Worm (Caenorhabditis elegans) whole organism, late embryonic: Measurements from ENCODE around the gene pigm-1.

Source experiments
- C08G9.2 ChIP-seq: sonication (generic microtip); optimal IDR thresholded peaks from 2 replicates; lab custom pipeline; 2016; ENCODE audit warnings: mild to moderate bottlenecking, missing genetic modification characterization, moderate library complexity, missing compliant biosample characterization
- T23F11.4 ChIP-seq: fragments of 200-800 bp; sonication (Bioruptor generic); optimal IDR thresholded peaks from 2 replicates; lab custom pipeline; 2018; ENCODE audit warnings: mild to moderate bottlenecking, missing genetic modification characterization, missing compliant biosample characterization
- ceh-18 ChIP-seq: sonication (generic microtip); optimal IDR thresholded peaks from 2 replicates; lab custom pipeline; 2016; ENCODE audit warnings: missing genetic modification characterization, missing compliant biosample characterization
- ceh-19 ChIP-seq: fragments of 200-800 bp; sonication (Bioruptor generic); optimal IDR thresholded peaks from 2 replicates; lab custom pipeline; 2018; ENCODE audit warnings: mild to moderate bottlenecking, missing genetic modification characterization, missing compliant biosample characterization
- ceh-24 ChIP-seq: sonication (generic microtip); optimal IDR thresholded peaks from 2 replicates; lab custom pipeline; 2016; ENCODE audit warnings: mild to moderate bottlenecking, missing genetic modification characterization, missing compliant biosample characterization
- ceh-30 ChIP-seq: fragments of 150-350 bp; optimal IDR thresholded peaks from 2 replicates; lab custom pipeline; 2014; ENCODE audit warnings: missing biosample characterization, missing genetic modification characterization
- ceh-31 ChIP-seq: sonication (generic microtip); optimal IDR thresholded peaks from 2 replicates; lab custom pipeline; 2016; ENCODE audit warnings: missing genetic modification characterization, missing compliant biosample characterization
- ceh-34 ChIP-seq: sonication (generic microtip); optimal IDR thresholded peaks from 2 replicates; lab custom pipeline; 2016; ENCODE audit warnings: mild to moderate bottlenecking, missing genetic modification characterization, missing compliant biosample characterization
- ceh-6 ChIP-seq: fragments of 200-800 bp; sonication (Bioruptor generic); optimal IDR thresholded peaks from 2 replicates; lab custom pipeline; 2018; ENCODE audit warnings: mild to moderate bottlenecking, missing genetic modification characterization, missing compliant biosample characterization
- che-1 ChIP-seq: sonication (generic microtip); optimal IDR thresholded peaks from 2 replicates; lab custom pipeline; 2016; ENCODE audit warnings: mild to moderate bottlenecking, missing genetic modification characterization, missing compliant biosample characterization
- dve-1 ChIP-seq: sonication (generic microtip); optimal IDR thresholded peaks from 2 replicates; lab custom pipeline; 2017; ENCODE audit warnings: antibody characterized with exemption, mild to moderate bottlenecking, missing genetic modification characterization, missing compliant biosample characterization
- elt-2 ChIP-seq: sonication (generic microtip); optimal IDR thresholded peaks from 2 replicates; lab custom pipeline; 2016; ENCODE audit warnings: missing genetic modification reagents, missing genetic modification characterization, missing compliant biosample characterization
- elt-4 ChIP-seq: sonication (generic microtip); optimal IDR thresholded peaks from 2 replicates; lab custom pipeline; 2016; ENCODE audit warnings: missing genetic modification characterization, missing compliant biosample characterization
- hlh-15 ChIP-seq: sonication (generic microtip); optimal IDR thresholded peaks from 2 replicates; lab custom pipeline; 2016; ENCODE audit warnings: missing genetic modification characterization, missing compliant biosample characterization
- hlh-6 ChIP-seq: sonication (generic microtip); optimal IDR thresholded peaks from 2 replicates; lab custom pipeline; 2016; ENCODE audit warnings: missing genotype, missing genetic modification characterization, missing compliant biosample characterization
- hlh-8 ChIP-seq: sonication (generic microtip); optimal IDR thresholded peaks from 2 replicates; lab custom pipeline; 2016; ENCODE audit warnings: missing genotype, missing genetic modification characterization, missing compliant biosample characterization
- nfya-1 ChIP-seq: sonication (generic microtip); optimal IDR thresholded peaks from 2 replicates; lab custom pipeline; 2017; ENCODE audit warnings: missing genetic modification characterization, mild to moderate bottlenecking, missing compliant biosample characterization, antibody characterized with exemption, moderate library complexity
- nhr-11 ChIP-seq: fragments of 150-350 bp; optimal IDR thresholded peaks from 2 replicates; lab custom pipeline; 2014; ENCODE audit warnings: missing biosample characterization, missing genetic modification characterization
- odd-2 ChIP-seq: sonication (generic microtip); optimal IDR thresholded peaks from 2 replicates; lab custom pipeline; 2017; ENCODE audit warnings: antibody characterized with exemption, mild to moderate bottlenecking, missing genetic modification characterization, missing compliant biosample characterization
- pag-3 ChIP-seq: sonication (generic microtip); optimal IDR thresholded peaks from 2 replicates; lab custom pipeline; 2016; ENCODE audit warnings: missing compliant biosample characterization, missing genetic modification characterization, borderline replicate concordance
- pax-1 ChIP-seq: fragments of 150-350 bp; optimal IDR thresholded peaks from 2 replicates; lab custom pipeline; 2014; ENCODE audit warnings: missing biosample characterization, missing genetic modification characterization
- pqm-1 ChIP-seq: sonication (generic microtip); optimal IDR thresholded peaks from 2 replicates; lab custom pipeline; 2016; ENCODE audit warnings: missing genetic modification characterization, missing compliant biosample characterization
- ref-2 ChIP-seq: sonication (generic microtip); optimal IDR thresholded peaks from 2 replicates; lab custom pipeline; 2016; ENCODE audit warnings: missing genetic modification characterization, missing compliant biosample characterization
- syd-9 ChIP-seq: sonication (generic microtip); optimal IDR thresholded peaks from 2 replicates; lab custom pipeline; 2016; ENCODE audit warnings: mild to moderate bottlenecking, missing genetic modification characterization, moderate library complexity, missing compliant biosample characterization
- tbx-7 ChIP-seq: sonication (generic microtip); optimal IDR thresholded peaks from 2 replicates; lab custom pipeline; 2016; ENCODE audit warnings: missing genotype, missing genetic modification characterization, missing compliant biosample characterization
- ttx-3 ChIP-seq: sonication (generic microtip); optimal IDR thresholded peaks from 2 replicates; lab custom pipeline; 2016; ENCODE audit warnings: missing genetic modification reagents, missing genetic modification characterization, missing compliant biosample characterization
- unc-42 ChIP-seq: sonication (generic microtip); optimal IDR thresholded peaks from 2 replicates; lab custom pipeline; 2016; ENCODE audit warnings: missing genotype, missing genetic modification characterization, missing compliant biosample characterization
- ztf-16 ChIP-seq: sonication (generic microtip); optimal IDR thresholded peaks from 2 replicates; lab custom pipeline; 2017; ENCODE audit warnings: missing genetic modification characterization, missing compliant biosample characterization

pigm-1 gene

DNA sequence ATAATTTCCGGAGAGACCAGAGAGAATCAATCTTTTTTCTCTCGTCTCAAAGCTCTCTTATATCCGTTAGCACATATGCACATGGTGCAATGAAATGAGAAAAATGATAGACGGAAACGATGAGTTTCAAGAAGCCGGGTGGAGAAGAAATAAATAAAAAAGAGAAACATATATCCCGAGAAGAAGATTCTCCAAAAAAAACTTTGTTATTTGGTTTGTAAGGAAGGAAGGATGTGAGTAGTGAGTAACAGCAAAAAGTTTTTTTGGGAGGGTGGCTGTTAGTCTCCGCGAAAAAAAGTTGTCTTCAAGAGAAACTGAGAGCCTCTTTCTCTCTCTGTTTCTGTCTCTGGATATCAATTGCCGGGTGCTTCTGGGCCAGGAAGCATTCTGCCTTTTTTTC is 31.6 kb upstream of the pigm-1 start:
- TF ChIP-seq unc-42 (tag; lab: Kevin White, UChicago) (peak; percentile 63), ref-2 (tag; lab: Kevin White, UChicago) (no peak)

DNA sequence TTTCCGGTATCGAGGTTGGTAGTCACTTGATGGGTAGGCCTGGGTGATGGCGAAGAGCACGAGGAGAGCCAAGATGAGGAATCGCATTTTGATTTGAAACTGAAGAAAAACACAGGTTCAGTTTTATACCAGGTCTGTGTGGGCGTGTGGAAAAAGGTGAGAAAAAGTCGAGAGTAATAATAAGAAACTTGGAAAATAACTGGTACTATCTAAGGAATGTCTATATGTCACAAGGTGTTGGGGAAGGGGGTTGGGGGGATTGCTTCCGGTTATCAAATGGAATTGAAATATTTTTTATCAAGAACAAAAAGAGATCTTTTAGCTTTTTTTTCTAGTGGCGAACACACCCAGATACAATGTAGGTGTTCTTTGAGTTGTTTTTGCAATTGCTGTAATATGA is 28.7 kb upstream of the pigm-1 start, which contains the start of gene nlp-51:
Gene nlp-51, minus strand, starts transcription at position 101 of the 400 bp plus-strand sequence.
- TF ChIP-seq hlh-6 (tag; lab: Kevin White, UChicago) (no peak), ceh-19 (no peak), nfya-1 (tag; lab: Kevin White, UChicago) (no peak), nhr-11 (no peak), T23F11.4 (GFP tag; lab: Kevin White, UChicago) (no peak), dve-1 (tag; lab: Kevin White, UChicago) (no peak), pqm-1 (tag; lab: Kevin White, UChicago) (no peak), ztf-16 (tag; lab: Kevin White, UChicago) (no peak), hlh-15 (no peak)

DNA sequence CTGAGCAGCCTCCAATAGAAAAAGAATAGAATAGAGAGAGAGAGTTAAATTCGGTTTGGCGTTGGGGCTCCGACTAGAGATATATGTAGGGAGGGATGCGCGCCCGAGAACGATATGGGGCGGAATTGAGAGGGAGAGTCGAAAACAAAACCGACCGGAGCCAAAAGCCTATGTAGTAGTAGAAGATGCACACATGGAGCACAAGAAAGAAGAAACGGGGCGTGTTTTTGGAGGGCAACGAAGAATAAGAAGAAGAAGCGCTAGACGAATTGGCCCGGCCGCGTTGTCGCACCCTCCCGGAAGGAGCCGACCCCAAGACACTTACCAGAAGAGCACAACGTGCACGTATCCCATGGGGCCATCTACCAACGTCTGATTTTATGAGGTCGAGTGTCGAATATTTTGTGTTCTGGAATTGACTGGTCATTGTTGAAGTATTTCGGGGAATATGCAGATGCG is 19.2 kb upstream of the pigm-1 start, which contains the start of gene tag-180:
Gene tag-180, minus strand, starts transcription at position 409 of the 459 bp plus-strand sequence.
- TF ChIP-seq ceh-19 = no peak
- peak; percentile 37 for TF ChIP-seq unc-42 (tag; lab: Kevin White, UChicago)
- TF ChIP-seq elt-4 (tag; lab: Kevin White, UChicago) = peak; percentile 28
- peak; percentile 33 for TF ChIP-seq ceh-31 (tag; lab: Kevin White, UChicago)

- TF ChIP-seq unc-42 (tag; lab: Kevin White, UChicago) (peak; percentile 19), pax-1 (tag; lab: Kevin White, UChicago) (no peak)
Observed at ce11 chrII:11333375-11333774, 14.9 kb upstream of the pigm-1 start.

ce11 chrII:11333846-11334638 is 14.2 kb upstream of the pigm-1 start:
- TF ChIP-seq C08G9.2 (tag; lab: Kevin White, UChicago) = no peak
- no peak for TF ChIP-seq ceh-34 (tag; lab: Kevin White, UChicago)
- TF ChIP-seq ceh-30 (tag; lab: Kevin White, UChicago) = no peak
- TF ChIP-seq ceh-24 (tag; lab: Kevin White, UChicago) = no peak
- peak; percentile 55 for TF ChIP-seq elt-2 (tag; lab: Kevin White, UChicago)
- TF ChIP-seq che-1 (tag; lab: Kevin White, UChicago) = no peak
- no peak for TF ChIP-seq hlh-8 (tag; lab: Kevin White, UChicago)
- no peak for TF ChIP-seq ttx-3 (tag; lab: Kevin White, UChicago)
- no peak for TF ChIP-seq ceh-18 (tag; lab: Kevin White, UChicago)

- TF ChIP-seq unc-42 (tag; lab: Kevin White, UChicago) (peak; percentile 96), ceh-31 (tag; lab: Kevin White, UChicago) (peak; percentile 22), tbx-7 (tag; lab: Kevin White, UChicago) (no peak), ceh-6 (no peak)
Observed at ce11 chrII:11335670-11336069, 12.6 kb upstream of the pigm-1 start.

ce11 chrII:11336163-11336562 is 12.1 kb upstream of the pigm-1 start:
- TF ChIP-seq odd-2 (tag; lab: Kevin White, UChicago) (no peak), syd-9 (no peak), pag-3 (tag; lab: Kevin White, UChicago) (no peak), ztf-16 (tag; lab: Kevin White, UChicago) (no peak)
